Fruit fly (Drosophila melanogaster): ENCODE data around the gene UGP.

- no peak for TF ChIP-seq usp (GFP tag; optimal IDR thresholded peaks at IDR 0.05)
- no peak for TF ChIP-seq pan (optimal IDR thresholded peaks at IDR 0.05)
- no peak for TF ChIP-seq CG8478 (optimal IDR thresholded peaks at IDR 0.05)
- TF ChIP-seq EcR (GFP tag; optimal IDR thresholded peaks at IDR 0.05), result no peak
- TF ChIP-seq Dll (optimal IDR thresholded peaks at IDR 0.05), result no peak
Observed at dm6 chr3L:9367431-9367867, 8.7 kb upstream of the UGP start.

Measured in whole organism.